Worm (Caenorhabditis elegans) whole organism, L4 larva: Measurements from ENCODE around the gene tomm-70.

Experiments used
- D1046.2 ChIP-seq: fragments of 200-800 bp; sonication (Bioruptor generic); IDR thresholded peaks from 2 replicates; pipeline ENCODE4 v1.3.6; 2022; ENCODE audit warnings: missing genetic modification characterization, missing compliant biosample characterization
- F10B5.3 ChIP-seq: sonication (generic microtip); optimal IDR thresholded peaks from 2 replicates; lab custom pipeline; 2016; ENCODE audit warnings: mild to moderate bottlenecking, missing genetic modification characterization, missing compliant biosample characterization
- F26F4.8 ChIP-seq: fragments of 200-800 bp; sonication (Bioruptor generic); conservative IDR thresholded peaks from 2 replicates; pipeline ENCODE4 v1.3.6; 2022; ENCODE audit warnings: missing genetic modification characterization, missing compliant biosample characterization
- F44E2.7 ChIP-seq: fragments of 200-800 bp; sonication (Bioruptor generic); IDR thresholded peaks from 2 replicates; pipeline ENCODE4 v2.1.2; 2022; ENCODE audit warnings: missing genetic modification characterization, missing compliant biosample characterization
- F49E8.2 ChIP-seq: sonication (generic microtip); optimal IDR thresholded peaks from 2 replicates; lab custom pipeline; 2016; ENCODE audit warnings: missing compliant biosample characterization, mild to moderate bottlenecking, missing genetic modification characterization, borderline replicate concordance
- R02D3.7 ChIP-seq: fragments of 150-350 bp; sonication (generic microtip); optimal IDR thresholded peaks from 3 replicates; lab custom pipeline; 2014; ENCODE audit warnings: missing biosample characterization, missing genetic modification characterization
- T20F7.1 ChIP-seq: fragments of 200-800 bp; sonication (Bioruptor generic); optimal IDR thresholded peaks from 2 replicates; lab custom pipeline; 2018; ENCODE audit warnings: mild to moderate bottlenecking, missing genetic modification characterization, missing compliant biosample characterization
- Y48G9A.11 ChIP-seq: fragments of 200-800 bp; sonication (Bioruptor generic); IDR thresholded peaks from 2 replicates; pipeline ENCODE4 v1.3.6; 2022; ENCODE audit warnings: missing genetic modification reagents, missing genetic modification characterization, missing compliant biosample characterization
- ZK337.2 ChIP-seq: fragments of 200-800 bp; sonication (Bioruptor generic); IDR thresholded peaks from 2 replicates; pipeline ENCODE4 v1.3.6; 2022; ENCODE audit warnings: missing genetic modification reagents, missing genetic modification characterization, missing compliant biosample characterization
- aha-1 ChIP-seq: fragments of 150-350 bp; peaks from one replicate; lab custom pipeline; 2014; ENCODE audit warnings: missing biosample characterization, missing genetic modification characterization
- arid-1 ChIP-seq: fragments of 200-800 bp; sonication (Bioruptor generic); conservative IDR thresholded peaks from 2 replicates; pipeline ENCODE4 v1.3.6; 2022; ENCODE audit warnings: missing genetic modification reagents, missing genetic modification characterization, missing compliant biosample characterization
- ceh-28 ChIP-seq: fragments of 150-350 bp; optimal IDR thresholded peaks from 2 replicates; lab custom pipeline; 2014; ENCODE audit warnings: missing biosample characterization, missing genetic modification reagents, missing genetic modification characterization
- ceh-32 ChIP-seq: sonication (generic microtip); optimal IDR thresholded peaks from 2 replicates; lab custom pipeline; 2016; ENCODE audit warnings: mild to moderate bottlenecking, missing genetic modification characterization, missing compliant biosample characterization; ENCODE audit not compliant: poor library complexity
- ceh-44 ChIP-seq: fragments of 200-800 bp; sonication (Bioruptor generic); IDR thresholded peaks from 2 replicates; pipeline ENCODE4 v1.3.6; 2022; ENCODE audit warnings: missing genetic modification reagents, missing genetic modification characterization, missing compliant biosample characterization
- ceh-82 ChIP-seq: sonication (generic microtip); optimal IDR thresholded peaks from 2 replicates; lab custom pipeline; 2017; ENCODE audit warnings: missing biosample characterization, missing genetic modification characterization
- daf-16 ChIP-seq, 3 experiments: sonication (generic microtip); optimal IDR thresholded peaks; 2 replicates each; lab custom pipeline; 2016 to 2017; ENCODE audit warnings: missing genetic modification characterization in 3 of 3, missing genetic modification reagents in 3 of 3, mild to moderate bottlenecking in 2 of 3, missing compliant biosample characterization in 2 of 3, missing biosample characterization in 1 of 3, moderate library complexity in 1 of 3
- dmd-6 ChIP-seq: fragments of 200-800 bp; sonication (Bioruptor generic); IDR thresholded peaks from 2 replicates; pipeline ENCODE4 v1.3.6; 2022; ENCODE audit warnings: missing genetic modification reagents, missing genetic modification characterization, missing compliant biosample characterization
- dmd-9 ChIP-seq: fragments of 200-800 bp; sonication (Bioruptor generic); IDR thresholded peaks from 2 replicates; pipeline ENCODE4 v1.3.6; 2022; ENCODE audit warnings: missing genetic modification reagents, missing genetic modification characterization, missing compliant biosample characterization
- dve-1 ChIP-seq: sonication (generic microtip); optimal IDR thresholded peaks from 2 replicates; lab custom pipeline; 2017; ENCODE audit warnings: antibody characterized with exemption, mild to moderate bottlenecking, missing genetic modification characterization, missing compliant biosample characterization; ENCODE audit not compliant: insufficient read depth
- egl-27 ChIP-seq: sonication (generic microtip); optimal IDR thresholded peaks from 3 replicates; lab custom pipeline; 2017; ENCODE audit warnings: missing biosample characterization, missing genetic modification reagents, missing genetic modification characterization
- fos-1 ChIP-seq: fragments of 150-350 bp; optimal IDR thresholded peaks from 2 replicates; lab custom pipeline; 2014; ENCODE audit warnings: missing biosample characterization, missing genetic modification characterization
- gei-8 ChIP-seq: fragments of 200-800 bp; sonication (Bioruptor generic); optimal IDR thresholded peaks from 2 replicates; lab custom pipeline; 2018; ENCODE audit warnings: mild to moderate bottlenecking, missing genetic modification characterization, missing compliant biosample characterization
- hlh-11 ChIP-seq: fragments of 200-800 bp; sonication (Bioruptor generic); optimal IDR thresholded peaks from 2 replicates; lab custom pipeline; 2018; ENCODE audit warnings: mild to moderate bottlenecking, missing genetic modification characterization, missing compliant biosample characterization
- hmg-1.1 ChIP-seq: fragments of 200-800 bp; sonication (Bioruptor generic); IDR thresholded peaks from 2 replicates; pipeline ENCODE4 v1.3.6; 2022; ENCODE audit warnings: missing genetic modification reagents, missing genetic modification characterization, missing compliant biosample characterization
- lsy-2 ChIP-seq, 2 experiments: fragments of 150-350 bp in 1 of 2; sonication (generic microtip) in 1 of 2; optimal IDR thresholded peaks; 2 replicates each; lab custom pipeline; 2014 to 2017; ENCODE audit warnings: missing biosample characterization in 2 of 2, missing genetic modification characterization in 2 of 2
- mdl-1 ChIP-seq, 2 experiments: fragments of 150-350 bp in 1 of 2; sonication (generic microtip) in 1 of 2; optimal IDR thresholded peaks; 2 replicates each; lab custom pipeline; 2014 to 2017; ENCODE audit warnings: missing biosample characterization in 2 of 2, missing genetic modification characterization in 2 of 2
- mdt-29 ChIP-seq: fragments of 200-800 bp; sonication (Bioruptor generic); IDR thresholded peaks from 2 replicates; pipeline ENCODE4 v1.3.6; 2022; ENCODE audit warnings: missing genetic modification reagents, missing genetic modification characterization, missing compliant biosample characterization
- mep-1 ChIP-seq: fragments of 150-350 bp; sonication (generic microtip); optimal IDR thresholded peaks from 3 replicates; lab custom pipeline; 2014; ENCODE audit warnings: missing biosample characterization, missing genetic modification characterization
- mes-2 ChIP-seq: sonication (generic microtip); optimal IDR thresholded peaks from 2 replicates; lab custom pipeline; 2016; ENCODE audit warnings: missing genotype, mild to moderate bottlenecking, missing genetic modification characterization, missing compliant biosample characterization; ENCODE audit not compliant: poor library complexity, severe bottlenecking
- nhr-11 ChIP-seq: fragments of 150-350 bp; optimal IDR thresholded peaks from 2 replicates; lab custom pipeline; 2014; ENCODE audit warnings: missing biosample characterization, missing genetic modification characterization
- nhr-237 ChIP-seq: sonication (generic microtip); optimal IDR thresholded peaks from 2 replicates; lab custom pipeline; 2017; ENCODE audit warnings: missing biosample characterization, missing genetic modification characterization
- nhr-28 ChIP-seq: fragments of 150-350 bp; optimal IDR thresholded peaks from 2 replicates; lab custom pipeline; 2014; ENCODE audit warnings: missing biosample characterization, missing genetic modification characterization
- nhr-41 ChIP-seq: fragments of 200-800 bp; sonication (Bioruptor generic); IDR thresholded peaks from 2 replicates; pipeline ENCODE4 v1.3.6; 2022; ENCODE audit warnings: missing genetic modification reagents, missing genetic modification characterization, missing compliant biosample characterization
- nhr-77 ChIP-seq: fragments of 150-350 bp; optimal IDR thresholded peaks from 2 replicates; lab custom pipeline; 2014; ENCODE audit warnings: missing biosample characterization, missing genetic modification characterization
- rbr-2 ChIP-seq: sonication (generic microtip); optimal IDR thresholded peaks from 2 replicates; lab custom pipeline; 2016; ENCODE audit warnings: missing genotype, missing genetic modification characterization, missing compliant biosample characterization
- saeg-2 ChIP-seq: fragments of 200-800 bp; sonication (Bioruptor generic); IDR thresholded peaks from 2 replicates; pipeline ENCODE4 v1.3.6; 2022; ENCODE audit warnings: missing genetic modification reagents, missing genetic modification characterization, missing compliant biosample characterization
- sdz-12 ChIP-seq: fragments of 200-800 bp; sonication (Bioruptor generic); optimal IDR thresholded peaks from 2 replicates; lab custom pipeline; 2018; ENCODE audit warnings: mild to moderate bottlenecking, missing genetic modification characterization, missing compliant biosample characterization
- snpc-1.2 ChIP-seq: fragments of 200-800 bp; sonication (Bioruptor generic); IDR thresholded peaks from 2 replicates; pipeline ENCODE4 v1.3.6; 2022; ENCODE audit warnings: missing genetic modification reagents, missing genetic modification characterization, missing compliant biosample characterization
- snpc-4 ChIP-seq: fragments of 150-350 bp; optimal IDR thresholded peaks from 2 replicates; lab custom pipeline; 2014; ENCODE audit warnings: missing biosample characterization, missing genetic modification characterization
- spr-1 ChIP-seq: sonication (generic microtip); optimal IDR thresholded peaks from 2 replicates; lab custom pipeline; 2016; ENCODE audit warnings: mild to moderate bottlenecking, missing genetic modification characterization, missing compliant biosample characterization
- zag-1 ChIP-seq: fragments of 150-350 bp; optimal IDR thresholded peaks from 2 replicates; lab custom pipeline; 2014; ENCODE audit warnings: missing biosample characterization, missing genetic modification characterization
- zfp-2 ChIP-seq: sonication (generic microtip); optimal IDR thresholded peaks from 2 replicates; lab custom pipeline; 2016; ENCODE audit warnings: mild to moderate bottlenecking, missing genetic modification characterization, missing compliant biosample characterization
- zfp-3 ChIP-seq: fragments of 200-800 bp; sonication (Bioruptor generic); conservative IDR thresholded peaks from 2 replicates; pipeline ENCODE4 v1.3.6; 2022; ENCODE audit warnings: missing genetic modification reagents, missing genetic modification characterization, missing compliant biosample characterization
- zip-11 ChIP-seq: fragments of 200-800 bp; sonication (Bioruptor generic); IDR thresholded peaks from 2 replicates; pipeline ENCODE4 v1.3.6; 2022; ENCODE audit warnings: missing genetic modification characterization, missing compliant biosample characterization
- zip-2 ChIP-seq: fragments of 150-350 bp; optimal IDR thresholded peaks from 2 replicates; lab custom pipeline; 2014; ENCODE audit warnings: missing biosample characterization, missing genetic modification characterization
- ztf-11 ChIP-seq: fragments of 150-350 bp; optimal IDR thresholded peaks from 2 replicates; lab custom pipeline; 2014; ENCODE audit warnings: missing biosample characterization, missing genetic modification characterization

tomm-70 gene

ce11 chrIII:8754682-8755081 is at the start of gene tomm-70:
TSS of gene tomm-70 (minus strand) at chrIII:8754750.
- TF ChIP-seq dve-1 (tag; lab: Kevin White, UChicago): peak; percentile 4
- no peak for TF ChIP-seq nhr-237 (tag; lab: Kevin White, UChicago)
- no peak for TF ChIP-seq nhr-77 (tag; lab: Kevin White, UChicago)
- TF ChIP-seq nhr-28 (tag; lab: Kevin White, UChicago): peak; percentile 6
- no peak for TF ChIP-seq daf-16 (GFP tag; optimal IDR thresholded peaks at IDR 0.05; lab: Kevin White, UChicago)
- peak; percentile 66 for TF ChIP-seq daf-16 (tag; optimal IDR thresholded peaks at IDR 0.05; lab: Kevin White, UChicago)
- peak in 1 of 2 experiments; percentile 43 for TF ChIP-seq lsy-2 (tag; optimal IDR thresholded peaks at IDR 0.05; lab: Kevin White, UChicago)
- TF ChIP-seq mes-2 (tag; lab: Kevin White, UChicago): peak; percentile 6
- TF ChIP-seq T20F7.1 (GFP tag; lab: Kevin White, UChicago): peak; percentile 92
- peak; percentile 62 for TF ChIP-seq R02D3.7 (tag; lab: Kevin White, UChicago)

- TF ChIP-seq sdz-12 (GFP tag; lab: Kevin White, UChicago): no peak
- no peak for TF ChIP-seq ceh-82 (tag; lab: Kevin White, UChicago)
- TF ChIP-seq zip-11 (GFP tag; lab: Robert Waterston, UW): no peak
- TF ChIP-seq nhr-41 (GFP tag; lab: Robert Waterston, UW): peak; percentile 47; the same call in 1 of the 2 replicates
- 0 out of 2 replicates have a peak, but pooled peaks have one; percentile 12 for TF ChIP-seq arid-1 (GFP tag; lab: Robert Waterston, UW)
- peak; percentile 87 for TF ChIP-seq fos-1 (tag; lab: Kevin White, UChicago)
- peak; percentile 100 for TF ChIP-seq hlh-11 (tag; lab: Kevin White, UChicago)
- TF ChIP-seq dmd-9: no peak
- peak; percentile 92 for TF ChIP-seq hmg-1.1 (GFP tag; lab: Robert Waterston, UW)
- TF ChIP-seq zip-2 (tag; lab: Kevin White, UChicago): no peak
- TF ChIP-seq D1046.2: no peak
- TF ChIP-seq rbr-2: peak; percentile 95
- peak; percentile 55; the same call in 1 of the 2 replicates for TF ChIP-seq ceh-44 (GFP tag; lab: Robert Waterston, UW)
- peak; percentile 91 for TF ChIP-seq nhr-77 (tag; lab: Kevin White, UChicago)
- TF ChIP-seq nhr-11 (tag; lab: Kevin White, UChicago): peak; percentile 96
- TF ChIP-seq mep-1 (tag; lab: Kevin White, UChicago): peak; percentile 97
- peak; percentile 96 for TF ChIP-seq nhr-28 (tag; lab: Kevin White, UChicago)
- TF ChIP-seq snpc-1.2 (GFP tag; lab: Robert Waterston, UW): peak; percentile 29; the same call in 1 of the 2 replicates
- peak; percentile 12; the same call in 1 of the 2 replicates for TF ChIP-seq ZK337.2
- peak; percentile 92 for TF ChIP-seq egl-27
- TF ChIP-seq dmd-6 (GFP tag; lab: Robert Waterston, UW): peak; percentile 96
- no peak for TF ChIP-seq Y48G9A.11
- peak; percentile 94 for TF ChIP-seq gei-8
- TF ChIP-seq F10B5.3 (tag; lab: Kevin White, UChicago): peak; percentile 69
- TF ChIP-seq F26F4.8 (GFP tag; lab: Robert Waterston, UW): no peak
- peak; percentile 68 for TF ChIP-seq ceh-28 (tag; lab: Kevin White, UChicago)
- peak; percentile 100 for TF ChIP-seq aha-1
- TF ChIP-seq spr-1 (tag; lab: Kevin White, UChicago): peak; percentile 82
- peak; percentile 59; the same call in 1 of the 2 replicates for TF ChIP-seq zfp-3 (GFP tag; lab: Robert Waterston, UW)
- TF ChIP-seq mdt-29 (GFP tag; lab: Robert Waterston, UW): no peak
- TF ChIP-seq ztf-11 (tag; lab: Kevin White, UChicago): no peak
- peak; percentile 55 for TF ChIP-seq ceh-32 (tag; lab: Kevin White, UChicago)
- peak; percentile 64 for TF ChIP-seq zag-1 (tag; lab: Kevin White, UChicago)
- no peak for TF ChIP-seq F44E2.7 (GFP tag; lab: Robert Waterston, UW)
- TF ChIP-seq snpc-4: peak; percentile 7
- TF ChIP-seq lsy-2 (tag; optimal IDR thresholded peaks at IDR 0.05; lab: Kevin White, UChicago): peak; percentile 92 to 94
- peak; percentile 94 to 98 for TF ChIP-seq mdl-1 (tag; optimal IDR thresholded peaks at IDR 0.05; lab: Kevin White, UChicago)
- no peak for TF ChIP-seq F49E8.2
- peak; percentile 82 for TF ChIP-seq saeg-2 (GFP tag; lab: Robert Waterston, UW)
- TF ChIP-seq zfp-2 (tag; lab: Kevin White, UChicago): no peak
Measured at ce11 chrIII:8801864-8802818, 47.6 kb upstream of the tomm-70 start.
